Worm (Caenorhabditis elegans) whole organism, L2 larva: ENCODE results near the gene unc-50.

ENCODE experiments used
- C34F6.9 ChIP-seq: fragments of 150-350 bp; optimal IDR thresholded peaks from 2 replicates; lab custom pipeline; 2014; ENCODE audit warnings: missing biosample characterization, missing genetic modification characterization
- F13H6.1 ChIP-seq: sonication (generic microtip); optimal IDR thresholded peaks from 2 replicates; lab custom pipeline; 2016; ENCODE audit warnings: missing genetic modification characterization, missing compliant biosample characterization
- R02D3.7 ChIP-seq: fragments of 150-350 bp; optimal IDR thresholded peaks from 2 replicates; lab custom pipeline; 2014; ENCODE audit warnings: missing biosample characterization, missing genetic modification characterization
- Y55F3AM.14 ChIP-seq: fragments of 200-800 bp; sonication (Bioruptor generic); optimal IDR thresholded peaks from 2 replicates; lab custom pipeline; 2018; ENCODE audit warnings: mild to moderate bottlenecking, missing genetic modification characterization, missing compliant biosample characterization
- ZK546.5 ChIP-seq: sonication (generic microtip); optimal IDR thresholded peaks from 2 replicates; lab custom pipeline; 2017; ENCODE audit warnings: missing biosample characterization, missing genetic modification characterization
- alr-1 ChIP-seq: fragments of 150-350 bp; optimal IDR thresholded peaks from 2 replicates; lab custom pipeline; 2014; ENCODE audit warnings: missing biosample characterization, missing genetic modification characterization
- aly-2 ChIP-seq: fragments of 150-350 bp; optimal IDR thresholded peaks from 2 replicates; lab custom pipeline; 2014; ENCODE audit warnings: missing biosample characterization, missing genetic modification characterization
- ama-1 ChIP-seq: fragments of 150-350 bp; optimal IDR thresholded peaks from 2 replicates; lab custom pipeline; 2018; ENCODE audit warnings: inconsistent platforms
- blmp-1 ChIP-seq: sonication (generic microtip); optimal IDR thresholded peaks from 2 replicates; lab custom pipeline; 2017; ENCODE audit warnings: missing genetic modification characterization, mild to moderate bottlenecking, missing compliant biosample characterization, antibody characterized with exemption, moderate library complexity; ENCODE audit not compliant: insufficient read depth
- ceh-16 ChIP-seq: fragments of 150-350 bp; optimal IDR thresholded peaks from 2 replicates; lab custom pipeline; 2014; ENCODE audit warnings: missing biosample characterization, missing genetic modification characterization
- ceh-82 ChIP-seq: fragments of 150-350 bp; optimal IDR thresholded peaks from 2 replicates; lab custom pipeline; 2014; ENCODE audit warnings: missing biosample characterization, missing genetic modification characterization
- crh-2 ChIP-seq: sonication (generic microtip); optimal IDR thresholded peaks from 2 replicates; lab custom pipeline; 2017; ENCODE audit warnings: missing biosample characterization, missing genetic modification characterization
- dmd-4 ChIP-seq: sonication (generic microtip); optimal IDR thresholded peaks from 2 replicates; lab custom pipeline; 2017; ENCODE audit warnings: missing biosample characterization, missing genetic modification characterization
- egl-27 ChIP-seq: sonication (generic microtip); optimal IDR thresholded peaks from 3 replicates; lab custom pipeline; 2017; ENCODE audit warnings: missing biosample characterization, missing genetic modification reagents, missing genetic modification characterization
- elt-1 ChIP-seq: fragments of 150-350 bp; optimal IDR thresholded peaks from 2 replicates; lab custom pipeline; 2014; ENCODE audit warnings: missing biosample characterization, missing genetic modification characterization
- elt-3 ChIP-seq: sonication (generic microtip); optimal IDR thresholded peaks from 2 replicates; lab custom pipeline; 2017; ENCODE audit warnings: missing biosample characterization, missing genetic modification characterization
- fos-1 ChIP-seq: fragments of 150-350 bp; optimal IDR thresholded peaks from 2 replicates; lab custom pipeline; 2014; ENCODE audit warnings: missing biosample characterization, missing genetic modification characterization
- gmeb-1 ChIP-seq: fragments of 150-350 bp; optimal IDR thresholded peaks from 2 replicates; lab custom pipeline; 2014; ENCODE audit warnings: missing biosample characterization, missing genetic modification characterization
- lin-11 ChIP-seq: fragments of 150-350 bp; sonication (generic microtip); optimal IDR thresholded peaks from 2 replicates; lab custom pipeline; 2014; ENCODE audit warnings: missing biosample characterization, missing genetic modification characterization, inconsistent platforms, mixed read lengths
- lin-13 ChIP-seq: fragments of 150-350 bp; optimal IDR thresholded peaks from 2 replicates; lab custom pipeline; 2014; ENCODE audit warnings: missing biosample characterization, missing genetic modification reagents, missing genetic modification characterization
- lin-39 ChIP-seq: fragments of 150-350 bp; optimal IDR thresholded peaks from 2 replicates; lab custom pipeline; 2014; ENCODE audit warnings: missing biosample characterization, missing genetic modification reagents, missing genetic modification characterization
- lsy-2 ChIP-seq, 2 experiments: fragments of 150-350 bp in 1 of 2; sonication (generic microtip) in 1 of 2; optimal IDR thresholded peaks; 2 replicates each; lab custom pipeline; 2014 to 2017; ENCODE audit warnings: missing biosample characterization in 2 of 2, missing genetic modification characterization in 2 of 2
- mab-5 ChIP-seq: fragments of 150-350 bp; optimal IDR thresholded peaks from 2 replicates; lab custom pipeline; 2014; ENCODE audit warnings: missing biosample characterization, missing genetic modification characterization
- mbf-1 ChIP-seq: sonication (generic microtip); optimal IDR thresholded peaks from 2 replicates; lab custom pipeline; 2017; ENCODE audit warnings: missing biosample characterization, missing genetic modification characterization
- nhr-10 ChIP-seq: sonication (generic microtip); optimal IDR thresholded peaks from 2 replicates; lab custom pipeline; 2017; ENCODE audit warnings: missing biosample characterization, missing genetic modification characterization
- nhr-12 ChIP-seq: fragments of 150-350 bp; optimal IDR thresholded peaks from 2 replicates; lab custom pipeline; 2014; ENCODE audit warnings: missing biosample characterization, missing genetic modification characterization
- nhr-129 ChIP-seq: fragments of 150-350 bp; optimal IDR thresholded peaks from 2 replicates; lab custom pipeline; 2014; ENCODE audit warnings: missing biosample characterization, missing genetic modification characterization
- nhr-21 ChIP-seq: fragments of 150-350 bp; optimal IDR thresholded peaks from 2 replicates; lab custom pipeline; 2014; ENCODE audit warnings: missing biosample characterization, missing genetic modification characterization
- nhr-23 ChIP-seq: fragments of 150-350 bp; optimal IDR thresholded peaks from 2 replicates; lab custom pipeline; 2014; ENCODE audit warnings: missing biosample characterization, missing genetic modification reagents, missing genetic modification characterization
- nhr-237 ChIP-seq: fragments of 150-350 bp; optimal IDR thresholded peaks from 2 replicates; lab custom pipeline; 2014; ENCODE audit warnings: missing biosample characterization, missing genetic modification characterization
- nhr-25 ChIP-seq: fragments of 150-350 bp; sonication (generic microtip); optimal IDR thresholded peaks from 3 replicates; lab custom pipeline; 2014; ENCODE audit warnings: missing biosample characterization, missing genetic modification characterization
- nhr-6 ChIP-seq: fragments of 150-350 bp; optimal IDR thresholded peaks from 2 replicates; lab custom pipeline; 2014; ENCODE audit warnings: missing biosample characterization, missing genetic modification characterization
- nhr-77 ChIP-seq: fragments of 150-350 bp; optimal IDR thresholded peaks from 2 replicates; lab custom pipeline; 2014; ENCODE audit warnings: missing biosample characterization, missing genetic modification characterization
- peb-1 ChIP-seq: fragments of 150-350 bp; optimal IDR thresholded peaks from 2 replicates; lab custom pipeline; 2014; ENCODE audit warnings: missing biosample characterization, missing genetic modification characterization
- sem-4 ChIP-seq: fragments of 150-350 bp; optimal IDR thresholded peaks from 2 replicates; lab custom pipeline; 2014; ENCODE audit warnings: missing biosample characterization, missing genetic modification reagents, missing genetic modification characterization
- skn-1 ChIP-seq: sonication (generic microtip); optimal IDR thresholded peaks from 2 replicates; lab custom pipeline; 2017; ENCODE audit warnings: missing biosample characterization, missing genetic modification characterization
- sma-3 ChIP-seq: sonication (generic microtip); optimal IDR thresholded peaks from 2 replicates; lab custom pipeline; 2016; ENCODE audit warnings: missing genetic modification reagents, missing genetic modification characterization, missing compliant biosample characterization
- sma-9 ChIP-seq, 2 experiments: fragments of 150-350 bp in 1 of 2; sonication (generic microtip) in 1 of 2; optimal IDR thresholded peaks; 2 replicates each; lab custom pipeline; 2014 to 2016; ENCODE audit warnings: missing genetic modification characterization in 2 of 2, mild to moderate bottlenecking in 1 of 2, missing biosample characterization in 1 of 2, missing compliant biosample characterization in 1 of 2, missing genetic modification reagents in 1 of 2, moderate library complexity in 1 of 2
- snpc-4 ChIP-seq: fragments of 150-350 bp; optimal IDR thresholded peaks from 2 replicates; lab custom pipeline; 2014; ENCODE audit warnings: missing biosample characterization, missing genetic modification characterization
- unc-39 ChIP-seq: fragments of 150-350 bp; optimal IDR thresholded peaks from 2 replicates; lab custom pipeline; 2014; ENCODE audit warnings: missing biosample characterization, missing genetic modification characterization
- unc-55 ChIP-seq: fragments of 150-350 bp; sonication (generic microtip); optimal IDR thresholded peaks from 3 replicates; lab custom pipeline; 2014; ENCODE audit warnings: missing biosample characterization, missing genetic modification reagents, missing genetic modification characterization
- unc-62 ChIP-seq: fragments of 150-350 bp; optimal IDR thresholded peaks from 2 replicates; lab custom pipeline; 2014; ENCODE audit warnings: missing biosample characterization, missing genetic modification reagents, missing genetic modification characterization
- zag-1 ChIP-seq: fragments of 150-350 bp; optimal IDR thresholded peaks from 2 replicates; lab custom pipeline; 2014; ENCODE audit warnings: missing biosample characterization, missing genetic modification characterization
- ztf-1 ChIP-seq: fragments of 200-800 bp; sonication (Bioruptor generic); conservative IDR thresholded peaks from 2 replicates; pipeline ENCODE4 v1.3.6; 2022; ENCODE audit warnings: missing genetic modification characterization, missing compliant biosample characterization
- ztf-11 ChIP-seq: sonication (generic microtip); optimal IDR thresholded peaks from 2 replicates; lab custom pipeline; 2017; ENCODE audit warnings: missing biosample characterization, missing genetic modification characterization
- ztf-4 ChIP-seq: fragments of 150-350 bp; optimal IDR thresholded peaks from 2 replicates; lab custom pipeline; 2014; ENCODE audit warnings: missing biosample characterization, missing genetic modification characterization

The unc-50 gene

DNA sequence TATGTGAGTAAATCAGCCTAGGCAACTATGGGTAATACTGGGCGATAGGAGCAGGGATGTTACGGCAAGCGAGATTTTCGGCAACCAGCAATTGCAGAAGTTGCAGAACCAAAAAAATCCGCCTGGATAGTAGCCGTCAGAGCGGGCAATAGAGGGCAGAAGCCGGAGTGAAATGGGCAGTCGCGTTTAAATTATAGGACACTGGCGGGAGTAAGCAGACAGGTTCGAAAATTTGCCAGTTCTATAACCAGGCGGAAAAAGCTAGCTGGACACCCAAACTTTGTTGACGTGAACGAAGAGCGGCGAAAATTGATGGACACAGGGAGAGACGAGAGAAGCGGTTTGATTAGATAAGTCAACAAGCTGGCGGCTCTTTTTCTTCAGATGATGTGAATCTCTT, 42.0 kb upstream of the unc-50 start:
- no peak for TF ChIP-seq lin-11 (tag; lab: Kevin White, UChicago)
- no peak for TF ChIP-seq nhr-10 (tag; lab: Kevin White, UChicago)
- TF ChIP-seq peb-1 (tag; lab: Kevin White, UChicago) = no peak
- TF ChIP-seq lsy-2 (tag; optimal IDR thresholded peaks at IDR 0.05; lab: Kevin White, UChicago) = no peak
- TF ChIP-seq R02D3.7 (tag; lab: Kevin White, UChicago) = no peak
- no peak for TF ChIP-seq nhr-23 (tag; lab: Kevin White, UChicago)
- TF ChIP-seq C34F6.9 (tag; lab: Kevin White, UChicago) = no peak

DNA sequence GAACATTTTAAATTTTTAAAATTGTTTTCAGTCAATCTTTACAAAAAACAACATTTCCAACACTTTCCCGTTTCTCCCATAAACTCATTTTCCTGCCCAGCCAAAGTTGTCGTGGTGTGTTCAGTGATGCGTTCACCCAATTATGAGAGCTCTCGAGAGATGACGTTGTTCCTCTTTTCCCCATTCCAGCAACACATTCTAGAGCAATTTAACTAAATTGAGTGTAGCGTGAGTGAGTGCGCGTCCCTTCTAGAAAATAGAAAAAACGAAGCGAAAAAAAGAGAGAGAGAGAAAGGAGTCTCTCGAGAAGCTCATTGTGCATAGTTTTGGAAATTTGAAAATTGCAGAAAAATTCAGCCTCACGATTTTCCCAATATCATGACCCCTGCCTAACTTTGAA, 40.8 kb upstream of the unc-50 start:
- TF ChIP-seq C34F6.9 (tag; lab: Kevin White, UChicago) (peak; percentile 31), crh-2 (tag; lab: Kevin White, UChicago) (peak; percentile 6), skn-1 (tag; lab: Kevin White, UChicago) (no peak), nhr-23 (tag; lab: Kevin White, UChicago) (no peak), alr-1 (no peak), nhr-12 (tag; lab: Kevin White, UChicago) (no peak), lin-13 (no peak), sma-9 (GFP tag; optimal IDR thresholded peaks at IDR 0.05; lab: Kevin White, UChicago) (no peak), sma-9 (tag; optimal IDR thresholded peaks at IDR 0.05; lab: Kevin White, UChicago) (no peak), elt-3 (tag; lab: Kevin White, UChicago) (no peak), lin-39 (tag; lab: Kevin White, UChicago) (no peak), egl-27 (no peak), R02D3.7 (tag; lab: Kevin White, UChicago) (no peak), lin-11 (tag; lab: Kevin White, UChicago) (no peak)
- TF ChIP-seq, all 48 proteins: peak for 2

DNA sequence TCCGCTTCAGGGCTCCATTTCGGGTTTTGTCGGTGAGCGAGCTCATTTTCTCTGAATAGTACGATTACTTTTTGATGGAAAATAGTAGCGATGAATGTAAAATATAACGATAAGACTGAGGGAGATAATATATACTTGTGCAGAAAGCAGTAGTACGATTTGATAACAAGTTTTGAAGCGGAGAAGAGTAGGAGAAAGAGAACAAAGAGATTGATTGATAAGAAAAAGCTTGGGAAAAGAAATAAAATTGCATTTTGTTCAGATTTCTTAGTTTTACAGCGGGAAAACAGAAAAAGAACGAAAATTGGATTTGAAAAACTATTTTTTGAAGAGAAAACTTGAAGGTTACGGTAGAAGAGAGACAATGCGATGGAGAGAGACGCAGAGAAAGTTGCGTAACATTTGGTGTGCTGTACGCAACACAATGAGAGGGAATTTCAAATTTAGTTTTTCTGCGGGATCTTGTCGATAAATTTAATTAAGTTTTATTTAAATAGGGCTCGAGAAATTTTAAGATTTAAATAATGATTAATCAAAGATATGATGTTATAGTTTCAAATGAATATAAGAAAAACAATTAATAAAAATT, 39.7 kb upstream of the unc-50 start, which contains the start of gene umps-1:
Gene umps-1, minus strand, starts transcription at position 51 of the 589 bp plus-strand sequence.
- TF ChIP-seq R02D3.7 (tag; lab: Kevin White, UChicago) (no peak), zag-1 (tag; lab: Kevin White, UChicago) (no peak), unc-55 (GFP tag; lab: Kevin White, UChicago) (peak; percentile 82), nhr-23 (tag; lab: Kevin White, UChicago) (no peak), nhr-237 (no peak), egl-27 (no peak), F13H6.1 (peak; percentile 37), ztf-11 (tag; lab: Kevin White, UChicago) (no peak), lin-13 (peak; percentile 72), aly-2 (tag; lab: Kevin White, UChicago) (no peak), snpc-4 (peak; percentile 74), nhr-12 (tag; lab: Kevin White, UChicago) (no peak), skn-1 (tag; lab: Kevin White, UChicago) (no peak), gmeb-1 (peak; percentile 98), fos-1 (tag; lab: Kevin White, UChicago) (peak; percentile 50), sma-9 (GFP tag; optimal IDR thresholded peaks at IDR 0.05; lab: Kevin White, UChicago) (peak; percentile 69), sma-9 (tag; optimal IDR thresholded peaks at IDR 0.05; lab: Kevin White, UChicago) (no peak), sma-3 (peak; percentile 80), dmd-4 (no peak), ZK546.5 (tag; lab: Kevin White, UChicago) (no peak), lin-11 (tag; lab: Kevin White, UChicago) (no peak), mbf-1 (tag; lab: Kevin White, UChicago) (no peak), nhr-21 (tag; lab: Kevin White, UChicago) (peak; percentile 71), unc-39 (no peak), Y55F3AM.14 (GFP tag; lab: Kevin White, UChicago) (no peak), nhr-10 (tag; lab: Kevin White, UChicago) (no peak), peb-1 (tag; lab: Kevin White, UChicago) (no peak), ceh-82 (tag; lab: Kevin White, UChicago) (no peak), lsy-2 (tag; optimal IDR thresholded peaks at IDR 0.05; lab: Kevin White, UChicago) (peak; percentile 93 to 99), sem-4 (peak; percentile 74), mab-5 (tag; lab: Kevin White, UChicago) (peak; percentile 34), nhr-77 (tag; lab: Kevin White, UChicago) (no peak), ceh-16 (tag; lab: Kevin White, UChicago) (no peak), unc-62 (GFP tag; lab: Kevin White, UChicago) (no peak), ama-1 (lab: Kevin White, UChicago) (no peak), ztf-1 (GFP tag; lab: Robert Waterston, UW) (no peak), nhr-25 (tag; lab: Kevin White, UChicago) (no peak), ztf-4 (tag; lab: Kevin White, UChicago) (no peak), nhr-6 (tag; lab: Kevin White, UChicago) (peak; percentile 50), nhr-129 (tag; lab: Kevin White, UChicago) (peak; percentile 63), C34F6.9 (tag; lab: Kevin White, UChicago) (peak; percentile 72), crh-2 (tag; lab: Kevin White, UChicago) (peak; percentile 85), elt-1 (no peak), lin-39 (tag; lab: Kevin White, UChicago) (no peak), blmp-1 (no peak), elt-3 (tag; lab: Kevin White, UChicago) (no peak)
